Fruit fly (Drosophila melanogaster) whole organism, prepupa: ENCODE measurements around the gene CG42671.

Source experiments
- Blimp-1 ChIP-seq: fragments of 200-800 bp; sonication (Bioruptor generic); optimal IDR thresholded peaks from 3 replicates; lab custom pipeline; 2017; ENCODE audit warnings: missing biosample characterization, missing genetic modification characterization, mild to moderate bottlenecking, moderate library complexity, missing genetic modification reagents
- CG10631 ChIP-seq: fragments of 200-800 bp; sonication (Bioruptor generic); optimal IDR thresholded peaks from 2 replicates; lab custom pipeline; 2016; ENCODE audit warnings: missing biosample characterization, missing genetic modification characterization
- CG10669 ChIP-seq: fragments of 200-800 bp; sonication (Bioruptor generic); optimal IDR thresholded peaks from 3 replicates; lab custom pipeline; 2018; ENCODE audit warnings: missing biosample characterization, mild to moderate bottlenecking, missing genetic modification characterization, moderate library complexity
- CG11294 ChIP-seq: fragments of 200-800 bp; sonication (Bioruptor generic); IDR thresholded peaks from 2 replicates; pipeline ENCODE4 v1.3.6; 2022; ENCODE audit warnings: missing biosample characterization, missing genetic modification characterization
- CG11762 ChIP-seq: fragments of 200-800 bp; sonication (Bioruptor generic); optimal IDR thresholded peaks from 3 replicates; lab custom pipeline; 2016; ENCODE audit warnings: missing biosample characterization, missing genetic modification characterization; ENCODE audit not compliant: insufficient read depth
- CG15336 ChIP-seq: fragments of 200-800 bp; sonication (Bioruptor generic); IDR thresholded peaks from 2 replicates; pipeline ENCODE4 v1.3.6; 2022; ENCODE audit warnings: missing biosample characterization, missing genetic modification characterization
- CG31627 ChIP-seq: fragments of 200-800 bp; sonication (Bioruptor generic); optimal IDR thresholded peaks from 3 replicates; lab custom pipeline; 2016; ENCODE audit warnings: missing biosample characterization, missing genetic modification characterization
- CG32006 ChIP-seq: fragments of 200-800 bp; sonication (Bioruptor generic); optimal IDR thresholded peaks from 3 replicates; lab custom pipeline; 2017; ENCODE audit warnings: missing biosample characterization, mild to moderate bottlenecking, missing genetic modification characterization
- CG34406 ChIP-seq: fragments of 200-800 bp; sonication (Bioruptor generic); optimal IDR thresholded peaks from 3 replicates; lab custom pipeline; 2016; ENCODE audit warnings: missing biosample characterization, missing genetic modification characterization
- CG3919 ChIP-seq: fragments of 200-800 bp; sonication (Bioruptor generic); optimal IDR thresholded peaks from 3 replicates; lab custom pipeline; 2016; ENCODE audit warnings: missing biosample characterization, missing genetic modification characterization
- CG4318 ChIP-seq: fragments of 200-800 bp; sonication (Bioruptor generic); optimal IDR thresholded peaks from 3 replicates; lab custom pipeline; 2017; ENCODE audit warnings: missing biosample characterization, mild to moderate bottlenecking, missing genetic modification characterization
- CG6163 ChIP-seq: fragments of 200-800 bp; sonication (Bioruptor generic); IDR thresholded peaks from 3 replicates; pipeline ENCODE4 v1.3.6; 2022; ENCODE audit warnings: missing biosample characterization, missing genetic modification characterization
- CG6808 ChIP-seq: fragments of 200-800 bp; sonication (Bioruptor generic); optimal IDR thresholded peaks from 3 replicates; lab custom pipeline; 2017; ENCODE audit warnings: missing biosample characterization, missing genetic modification characterization, mild to moderate bottlenecking, moderate library complexity, missing genetic modification reagents
- CG8319 ChIP-seq: fragments of 200-800 bp; sonication (Bioruptor generic); optimal IDR thresholded peaks from 3 replicates; lab custom pipeline; 2016; ENCODE audit warnings: missing biosample characterization, missing genetic modification characterization
- CG8632 ChIP-seq: fragments of 200-800 bp; sonication (Bioruptor generic); optimal IDR thresholded peaks from 3 replicates; lab custom pipeline; 2016; ENCODE audit warnings: missing biosample characterization, missing genetic modification characterization
- CG9139 ChIP-seq: fragments of 200-800 bp; sonication (Bioruptor generic); optimal IDR thresholded peaks from 3 replicates; lab custom pipeline; 2017; ENCODE audit warnings: missing biosample characterization, mild to moderate bottlenecking, missing genetic modification characterization
- Eip75B ChIP-seq: fragments of 200-800 bp; sonication (Bioruptor generic); optimal IDR thresholded peaks from 3 replicates; lab custom pipeline; 2016; ENCODE audit warnings: missing biosample characterization, missing genetic modification characterization
- Eip78C ChIP-seq: fragments of 200-800 bp; sonication (Bioruptor generic); peaks from one replicate; lab custom pipeline; 2016; ENCODE audit warnings: missing biosample characterization, missing genetic modification characterization
- Ets21C ChIP-seq: fragments of 200-800 bp; sonication (Bioruptor generic); optimal IDR thresholded peaks from 3 replicates; lab custom pipeline; 2016; ENCODE audit warnings: missing biosample characterization, missing genetic modification characterization
- Ets96B ChIP-seq: fragments of 200-800 bp; optimal IDR thresholded peaks from 2 replicates; lab custom pipeline; 2019; ENCODE audit warnings: missing biosample characterization, mild to moderate bottlenecking, missing genetic modification characterization, moderate library complexity
- Gug ChIP-seq: fragments of 200-800 bp; sonication (Bioruptor generic); IDR thresholded peaks from 2 replicates; pipeline ENCODE4 v1.3.6; 2022; ENCODE audit warnings: missing biosample characterization, missing genetic modification characterization
- Hr38 ChIP-seq: sonication (Bioruptor generic); optimal IDR thresholded peaks from 2 replicates; lab custom pipeline; 2016; ENCODE audit warnings: missing biosample characterization, missing genetic modification characterization
- Hr4 ChIP-seq: fragments of 200-800 bp; sonication (Bioruptor generic); optimal IDR thresholded peaks from 3 replicates; lab custom pipeline; 2016; ENCODE audit warnings: missing biosample characterization, missing genetic modification characterization
- Met ChIP-seq: fragments of 200-800 bp; sonication (Bioruptor generic); optimal IDR thresholded peaks from 3 replicates; lab custom pipeline; 2016; ENCODE audit warnings: missing biosample characterization, missing genetic modification characterization
- Sox15 ChIP-seq: fragments of 200-800 bp; sonication (Bioruptor generic); optimal IDR thresholded peaks from 3 replicates; lab custom pipeline; 2016; ENCODE audit warnings: missing biosample characterization, missing genetic modification characterization
- achi ChIP-seq: fragments of 200-800 bp; sonication (Bioruptor generic); optimal IDR thresholded peaks from 3 replicates; lab custom pipeline; 2016; ENCODE audit warnings: missing biosample characterization, missing genetic modification characterization
- acj6 ChIP-seq: fragments of 200-800 bp; sonication (Bioruptor generic); optimal IDR thresholded peaks from 3 replicates; lab custom pipeline; 2016; ENCODE audit warnings: missing biosample characterization, missing genetic modification characterization
- dac ChIP-seq: fragments of 200-800 bp; sonication (Bioruptor generic); optimal IDR thresholded peaks from 2 replicates; lab custom pipeline; 2017; ENCODE audit warnings: missing biosample characterization, mild to moderate bottlenecking, missing genetic modification characterization
- esn ChIP-seq: fragments of 200-800 bp; sonication (Bioruptor generic); optimal IDR thresholded peaks from 2 replicates; lab custom pipeline; 2016; ENCODE audit warnings: missing biosample characterization, mild to moderate bottlenecking, missing genetic modification characterization, moderate library complexity
- fd59A ChIP-seq: fragments of 200-800 bp; sonication (Bioruptor generic); optimal IDR thresholded peaks from 2 replicates; lab custom pipeline; 2017; ENCODE audit warnings: missing biosample characterization, mild to moderate bottlenecking, missing genetic modification characterization, missing genetic modification reagents
- fd85E ChIP-seq: fragments of 200-800 bp; sonication (Bioruptor generic); optimal IDR thresholded peaks from 3 replicates; lab custom pipeline; 2016; ENCODE audit warnings: missing biosample characterization, missing genetic modification characterization
- fkh ChIP-seq: fragments of 200-800 bp; sonication (Bioruptor generic); optimal IDR thresholded peaks from 3 replicates; lab custom pipeline; 2017; ENCODE audit warnings: missing biosample characterization, mild to moderate bottlenecking, missing genetic modification characterization, moderate library complexity
- lz ChIP-seq: fragments of 200-800 bp; sonication (Bioruptor generic); optimal IDR thresholded peaks from 3 replicates; lab custom pipeline; 2016; ENCODE audit warnings: missing biosample characterization, missing genetic modification characterization
- pdm3 ChIP-seq: fragments of 200-800 bp; sonication (Bioruptor generic); optimal IDR thresholded peaks from 3 replicates; lab custom pipeline; 2016; ENCODE audit warnings: missing biosample characterization, missing genetic modification characterization
- salr ChIP-seq, 2 experiments: fragments of 200-800 bp; sonication (Bioruptor generic); optimal IDR thresholded peaks; 3 replicates each; lab custom pipeline; 2016 to 2018; ENCODE audit warnings: missing biosample characterization in 2 of 2, missing genetic modification characterization in 2 of 2, mild to moderate bottlenecking in 1 of 2
- ss ChIP-seq, 2 experiments: fragments of 200-800 bp; sonication (Bioruptor generic); optimal IDR thresholded peaks; 2 replicates in 1 of 2; 3 replicates in 1 of 2; lab custom pipeline; 2017 to 2018; ENCODE audit warnings: mild to moderate bottlenecking in 2 of 2, missing biosample characterization in 2 of 2, missing genetic modification characterization in 2 of 2, moderate library complexity in 1 of 2
- svp ChIP-seq: fragments of 200-800 bp; sonication (Bioruptor generic); peaks from one replicate; lab custom pipeline; 2016; ENCODE audit warnings: missing biosample characterization, missing genetic modification characterization
- vri ChIP-seq: fragments of 200-800 bp; sonication (Bioruptor generic); optimal IDR thresholded peaks from 3 replicates; lab custom pipeline; 2016; ENCODE audit warnings: missing biosample characterization, mild to moderate bottlenecking, missing genetic modification characterization

CG42671 gene

dm6 chr3L:11262159-11262558, 47.9 kb downstream of the CG42671 start (continued):
- TF ChIP-seq vri (no peak), CG11294 (GFP tag; lab: Robert Waterston, UW) (no peak), CG10631 (peak; percentile 30), Gug (GFP tag; lab: Robert Waterston, UW) (peak; percentile 33; the same call in 1 of the 2 replicates), ss (GFP tag; optimal IDR thresholded peaks at IDR 0.05; lab: Kevin White, UChicago) (no peak), CG10669 (GFP tag; lab: Kevin White, UChicago) (no peak), fd59A (GFP tag; lab: Kevin White, UChicago) (no peak), svp (GFP tag; lab: Kevin White, UChicago) (peak; percentile 50), lz (GFP tag; lab: Kevin White, UChicago) (peak; percentile 12), fd85E (GFP tag; lab: Kevin White, UChicago) (no peak), Met (no peak), Hr4 (no peak), CG4318 (GFP tag; lab: Kevin White, UChicago) (no peak)

- TF ChIP-seq Blimp-1 (GFP tag; lab: Kevin White, UChicago) (peak; percentile 9), pdm3 (GFP tag; lab: Kevin White, UChicago) (no peak), dac (no peak), acj6 (GFP tag; lab: Kevin White, UChicago) (no peak), vri (peak; percentile 89)
These were observed 49.7 kb downstream of the CG42671 start for dm6 chr3L:11263985-11264384.

dm6 chr3L:11272243-11273012, 58.1 kb downstream of the CG42671 start:
- TF ChIP-seq CG10669 (GFP tag; lab: Kevin White, UChicago) (no peak), CG9139 (GFP tag; lab: Kevin White, UChicago) (peak; percentile 32), CG6808 (GFP tag; lab: Kevin White, UChicago) (peak; percentile 0), svp (GFP tag; lab: Kevin White, UChicago) (peak; percentile 86), CG8319 (no peak), CG11762 (GFP tag; lab: Kevin White, UChicago) (no peak), Eip75B (no peak), CG8632 (no peak), achi (GFP tag; lab: Kevin White, UChicago) (peak; percentile 1), Eip78C (GFP tag; lab: Kevin White, UChicago) (peak; percentile 74), salr (GFP tag; optimal IDR thresholded peaks at IDR 0.05; lab: Kevin White, UChicago) (no peak), vri (peak; percentile 41), esn (GFP tag; lab: Kevin White, UChicago) (peak; percentile 6), CG11294 (GFP tag; lab: Robert Waterston, UW) (peak; percentile 25; the same call in 1 of the 2 replicates), CG3919 (GFP tag; lab: Kevin White, UChicago) (peak; percentile 3), CG15336 (GFP tag; lab: Robert Waterston, UW) (0 out of 2 replicates have a peak, but pooled peaks have one; percentile 26), ss (GFP tag; optimal IDR thresholded peaks at IDR 0.05; lab: Kevin White, UChicago) (peak in 1 of 2 experiments; percentile 42), CG34406 (no peak), CG10631 (no peak), dac (no peak), CG31627 (peak; percentile 8), pdm3 (GFP tag; lab: Kevin White, UChicago) (peak; percentile 13), Blimp-1 (GFP tag; lab: Kevin White, UChicago) (no peak), CG6163 (peak; percentile 40; the same call in 2 of the 3 replicates), fkh (GFP tag; lab: Kevin White, UChicago) (peak; percentile 41), Ets96B (tag; lab: Kevin White, UChicago) (no peak)

dm6 chr3L:11273013-11273343, 58.7 kb downstream of the CG42671 start:
- no peak for TF ChIP-seq vri
- no peak for TF ChIP-seq CG15336 (GFP tag; lab: Robert Waterston, UW)
- TF ChIP-seq CG8319 = no peak
- TF ChIP-seq svp (GFP tag; lab: Kevin White, UChicago) = no peak
- no peak for TF ChIP-seq CG10631
- TF ChIP-seq Blimp-1 (GFP tag; lab: Kevin White, UChicago) = no peak
- no peak for TF ChIP-seq Hr38
- TF ChIP-seq CG4318 (GFP tag; lab: Kevin White, UChicago) = no peak
- TF ChIP-seq Ets21C (GFP tag; lab: Kevin White, UChicago) = no peak
- no peak for TF ChIP-seq dac
- TF ChIP-seq CG11762 (GFP tag; lab: Kevin White, UChicago) = no peak
- no peak for TF ChIP-seq CG31627
- no peak for TF ChIP-seq Sox15
- TF ChIP-seq CG32006 (GFP tag; lab: Kevin White, UChicago) = no peak
